Fruit fly (Drosophila melanogaster) whole organism, embryonic: ENCODE data around the gene CG14667.
A peak's percentile ranks its signal among the peaks of the same experiment; 100 is the strongest.

Source experiments
- ATbp ChIP-seq: fragments of 200-800 bp; sonication (Bioruptor generic); optimal IDR thresholded peaks from 2 replicates; lab custom pipeline; 2017; ENCODE audit warnings: missing biosample characterization, mild to moderate bottlenecking, missing genetic modification characterization, missing genetic modification reagents
- Asciz ChIP-seq: fragments of 200-800 bp; sonication (Bioruptor generic); optimal IDR thresholded peaks from 2 replicates; lab custom pipeline; 2017; ENCODE audit warnings: missing biosample characterization, mild to moderate bottlenecking, missing genetic modification characterization, missing genetic modification reagents
- Awh ChIP-seq: fragments of 200-800 bp; sonication (Bioruptor generic); IDR thresholded peaks from 2 replicates; pipeline ENCODE4, ENCODE4 v1.3.6; 2022; ENCODE audit warnings: missing biosample characterization, missing genetic modification characterization
- BtbVII ChIP-seq: fragments of 200-800 bp; sonication (Bioruptor generic); optimal IDR thresholded peaks from 3 replicates; lab custom pipeline; 2017; ENCODE audit warnings: missing biosample characterization, mild to moderate bottlenecking, missing genetic modification characterization
- CG1233 ChIP-seq: fragments of 200-800 bp; sonication (Bioruptor generic); optimal IDR thresholded peaks from 4 replicates; lab custom pipeline; 2018; ENCODE audit warnings: missing biosample characterization, mild to moderate bottlenecking, missing genetic modification characterization
- CG14014 ChIP-seq: fragments of 200-800 bp; sonication (Bioruptor generic); IDR thresholded peaks from 2 replicates; pipeline ENCODE4 v1.3.6; 2022; ENCODE audit warnings: missing biosample characterization, missing genetic modification characterization
- CG15479 ChIP-seq: fragments of 200-800 bp; sonication (Bioruptor generic); optimal IDR thresholded peaks from 3 replicates; lab custom pipeline; 2019; ENCODE audit warnings: missing biosample characterization, mild to moderate bottlenecking, missing genetic modification characterization, moderate library complexity
- CG17328 ChIP-seq: fragments of 200-800 bp; sonication (Bioruptor generic); IDR thresholded peaks from 2 replicates; pipeline ENCODE4 v1.3.6; 2022; ENCODE audit warnings: missing biosample characterization, missing genetic modification characterization
- CG17359 ChIP-seq: fragments of 200-800 bp; sonication (Bioruptor generic); optimal IDR thresholded peaks from 3 replicates; lab custom pipeline; 2018; ENCODE audit warnings: missing biosample characterization, mild to moderate bottlenecking, missing genetic modification characterization, moderate library complexity
- CG2120 ChIP-seq: fragments of 200-800 bp; sonication (Bioruptor generic); optimal IDR thresholded peaks from 3 replicates; lab custom pipeline; 2016; ENCODE audit warnings: missing biosample characterization, missing genetic modification characterization
- CG2202 ChIP-seq: fragments of 200-800 bp; sonication (Bioruptor generic); optimal IDR thresholded peaks from 2 replicates; lab custom pipeline; 2018; ENCODE audit warnings: missing biosample characterization, mild to moderate bottlenecking, missing genetic modification characterization
- CG3163 ChIP-seq: fragments of 200-800 bp; sonication (Bioruptor generic); optimal IDR thresholded peaks from 3 replicates; lab custom pipeline; 2016; ENCODE audit warnings: missing biosample characterization, missing genetic modification characterization
- CG34376 ChIP-seq: fragments of 200-800 bp; sonication (Bioruptor generic); optimal IDR thresholded peaks from 2 replicates; lab custom pipeline; 2018; ENCODE audit warnings: missing biosample characterization, mild to moderate bottlenecking, missing genetic modification characterization
- CG3726 ChIP-seq: fragments of 200-800 bp; sonication (Bioruptor generic); IDR thresholded peaks from 3 replicates; pipeline ENCODE4, ENCODE4 v1.3.6; 2022; ENCODE audit warnings: missing biosample characterization, missing genetic modification characterization
- CG4404 ChIP-seq: fragments of 200-800 bp; sonication (Bioruptor generic); IDR thresholded peaks from 2 replicates; pipeline ENCODE4 v1.3.6; 2022; ENCODE audit warnings: missing biosample characterization, missing genetic modification characterization
- CG4730 ChIP-seq: fragments of 200-800 bp; sonication (Bioruptor generic); IDR thresholded peaks from 2 replicates; pipeline ENCODE4 v1.3.6; 2022; ENCODE audit warnings: missing biosample characterization, missing genetic modification characterization
- CG7357 ChIP-seq: fragments of 200-800 bp; sonication (Bioruptor generic); IDR thresholded peaks from 3 replicates; pipeline ENCODE4 v1.3.6; 2022; ENCODE audit warnings: missing biosample characterization, missing genetic modification characterization
- CG7745 ChIP-seq: fragments of 200-800 bp; sonication (Bioruptor generic); optimal IDR thresholded peaks from 2 replicates; lab custom pipeline; 2018; ENCODE audit warnings: missing biosample characterization, mild to moderate bottlenecking, missing genetic modification characterization, moderate library complexity
- CG7839 ChIP-seq: fragments of 200-800 bp; sonication (Bioruptor generic); optimal IDR thresholded peaks from 3 replicates; lab custom pipeline; 2018; ENCODE audit warnings: missing biosample characterization, mild to moderate bottlenecking, missing genetic modification characterization, moderate library complexity
- CG7987 ChIP-seq: fragments of 200-800 bp; sonication (Bioruptor generic); optimal IDR thresholded peaks from 2 replicates; lab custom pipeline; 2018; ENCODE audit warnings: missing biosample characterization, mild to moderate bottlenecking, missing genetic modification characterization, moderate library complexity
- CG9609 ChIP-seq: fragments of 200-800 bp; sonication (Bioruptor generic); optimal IDR thresholded peaks from 3 replicates; lab custom pipeline; 2016; ENCODE audit warnings: missing biosample characterization, missing genetic modification characterization
- CkIIα-i1 ChIP-seq: fragments of 200-800 bp; sonication (Bioruptor generic); IDR thresholded peaks from 2 replicates; pipeline ENCODE4 v1.3.6; 2022; ENCODE audit warnings: missing biosample characterization, missing genetic modification characterization
- D19A ChIP-seq: fragments of 200-800 bp; optimal IDR thresholded peaks from 3 replicates; lab custom pipeline; 2019; ENCODE audit warnings: missing biosample characterization, mild to moderate bottlenecking, missing genetic modification characterization, moderate library complexity
- E2f2 ChIP-seq: fragments of 200-800 bp; sonication (Bioruptor generic); IDR thresholded peaks from 2 replicates; pipeline ENCODE4 v1.3.6; 2022; ENCODE audit warnings: missing biosample characterization, missing genetic modification characterization
- Gug ChIP-seq: fragments of 200-800 bp; sonication (Bioruptor generic); IDR thresholded peaks from 4 replicates; pipeline ENCODE4 v1.3.6; 2022; ENCODE audit warnings: missing biosample characterization, missing genetic modification characterization
- HLH3B ChIP-seq: fragments of 200-800 bp; sonication (Bioruptor generic); IDR thresholded peaks from 2 replicates; pipeline ENCODE4 v1.3.6; 2022; ENCODE audit warnings: missing biosample characterization, missing genetic modification characterization
- HmgD ChIP-seq: fragments of 200-800 bp; sonication (Bioruptor generic); optimal IDR thresholded peaks from 3 replicates; lab custom pipeline; 2016; ENCODE audit warnings: missing biosample characterization, missing genetic modification characterization
- Nf-YB ChIP-seq: fragments of 200-800 bp; sonication (Bioruptor generic); optimal IDR thresholded peaks from 3 replicates; lab custom pipeline; 2019; ENCODE audit warnings: missing biosample characterization, mild to moderate bottlenecking, missing genetic modification characterization, moderate library complexity
- Poxn ChIP-seq: fragments of 200-800 bp; sonication (Bioruptor generic); IDR thresholded peaks from 2 replicates; pipeline ENCODE4 v1.3.6; 2022; ENCODE audit warnings: missing biosample characterization, missing genetic modification characterization
- Xbp1 ChIP-seq: fragments of 200-800 bp; sonication (Bioruptor generic); optimal IDR thresholded peaks from 3 replicates; lab custom pipeline; 2016; ENCODE audit warnings: missing biosample characterization, mild to moderate bottlenecking, missing genetic modification characterization
- Xrp1 ChIP-seq: fragments of 200-800 bp; sonication (Bioruptor generic); IDR thresholded peaks from 2 replicates; pipeline ENCODE4 v1.3.6; 2022; ENCODE audit warnings: missing biosample characterization, missing genetic modification characterization
- ap ChIP-seq: fragments of 200-800 bp; sonication (Bioruptor generic); IDR thresholded peaks from 2 replicates; pipeline ENCODE4 v1.3.6; 2022; ENCODE audit warnings: missing biosample characterization, missing genetic modification characterization
- cwo ChIP-seq: fragments of 200-800 bp; sonication (Bioruptor generic); optimal IDR thresholded peaks from 3 replicates; lab custom pipeline; 2017; ENCODE audit warnings: missing biosample characterization, missing genetic modification characterization, mild to moderate bottlenecking, moderate library complexity, missing genetic modification reagents
- dan ChIP-seq: fragments of 200-800 bp; sonication (Bioruptor generic); IDR thresholded peaks from 2 replicates; pipeline ENCODE4 v1.3.6; 2022; ENCODE audit warnings: missing biosample characterization, missing genetic modification characterization
- disco-r ChIP-seq: fragments of 200-800 bp; sonication (Bioruptor generic); optimal IDR thresholded peaks from 2 replicates; lab custom pipeline; 2016; ENCODE audit warnings: missing biosample characterization, missing genetic modification characterization
- dmrt99B ChIP-seq: fragments of 200-800 bp; sonication (Bioruptor generic); optimal IDR thresholded peaks from 2 replicates; lab custom pipeline; 2018; ENCODE audit warnings: missing biosample characterization, mild to moderate bottlenecking, missing genetic modification characterization, moderate library complexity
- ems ChIP-seq: fragments of 200-800 bp; sonication (Bioruptor generic); optimal IDR thresholded peaks from 3 replicates; lab custom pipeline; 2016; ENCODE audit warnings: missing biosample characterization, missing genetic modification characterization
- eve ChIP-seq, 2 experiments: fragments of >200 bp; optimal IDR thresholded peaks; 2 replicates each; lab custom pipeline; 2017; ENCODE audit warnings: missing biosample characterization in 2 of 2, missing genetic modification characterization in 2 of 2
- ftz-f1 ChIP-seq: fragments of 200-800 bp; sonication (Bioruptor generic); optimal IDR thresholded peaks from 2 replicates; lab custom pipeline; 2016; ENCODE audit warnings: missing biosample characterization, missing genetic modification characterization
- gem ChIP-seq: fragments of 200-800 bp; sonication (Bioruptor generic); optimal IDR thresholded peaks from 2 replicates; lab custom pipeline; 2019; ENCODE audit warnings: missing biosample characterization, mild to moderate bottlenecking, missing genetic modification characterization, moderate library complexity
- gro ChIP-seq: fragments of 200-800 bp; sonication (Bioruptor generic); optimal IDR thresholded peaks from 2 replicates; lab custom pipeline; 2016; ENCODE audit warnings: missing biosample characterization, missing genetic modification characterization
- hth ChIP-seq: fragments of >200 bp; optimal IDR thresholded peaks from 2 replicates; lab custom pipeline; 2017; ENCODE audit warnings: inconsistent platforms
- ind ChIP-seq: fragments of 200-800 bp; sonication (Bioruptor generic); optimal IDR thresholded peaks from 3 replicates; lab custom pipeline; 2016; ENCODE audit warnings: missing biosample characterization, missing genetic modification characterization
- mam ChIP-seq: fragments of 200-800 bp; sonication (Bioruptor generic); optimal IDR thresholded peaks from 3 replicates; lab custom pipeline; 2016; ENCODE audit warnings: missing biosample characterization, missing genetic modification characterization
- otp ChIP-seq: fragments of 200-800 bp; sonication (Bioruptor generic); IDR thresholded peaks from 3 replicates; pipeline ENCODE4, ENCODE4 v1.3.6; 2022; ENCODE audit warnings: missing biosample characterization, missing genetic modification characterization
- psq ChIP-seq: fragments of 200-800 bp; sonication (Bioruptor generic); optimal IDR thresholded peaks from 2 replicates; lab custom pipeline; 2017; ENCODE audit warnings: missing biosample characterization, missing genetic modification characterization
- run ChIP-seq: fragments of 200-800 bp; sonication (Bioruptor generic); optimal IDR thresholded peaks from 3 replicates; lab custom pipeline; 2018; ENCODE audit warnings: missing biosample characterization, mild to moderate bottlenecking, missing genetic modification characterization
- scrt ChIP-seq: fragments of 200-800 bp; sonication (Bioruptor generic); optimal IDR thresholded peaks from 2 replicates; lab custom pipeline; 2018; ENCODE audit warnings: missing biosample characterization, mild to moderate bottlenecking, missing genetic modification characterization, moderate library complexity
- sima ChIP-seq: fragments of 200-800 bp; sonication (Bioruptor generic); optimal IDR thresholded peaks from 2 replicates; lab custom pipeline; 2016; ENCODE audit warnings: missing biosample characterization, missing genetic modification characterization
- tin ChIP-seq: fragments of 200-800 bp; sonication (Bioruptor generic); optimal IDR thresholded peaks from 3 replicates; lab custom pipeline; 2016; ENCODE audit warnings: missing biosample characterization, missing genetic modification characterization
- toy ChIP-seq: fragments of 200-800 bp; sonication (Bioruptor generic); IDR thresholded peaks from 2 replicates; pipeline ENCODE4 v1.3.6; 2022; ENCODE audit warnings: missing biosample characterization, missing genetic modification characterization
- trem ChIP-seq: fragments of 200-800 bp; optimal IDR thresholded peaks from 3 replicates; lab custom pipeline; 2019; ENCODE audit warnings: missing biosample characterization, mild to moderate bottlenecking, missing genetic modification characterization, moderate library complexity

CG14667 gene

DNA sequence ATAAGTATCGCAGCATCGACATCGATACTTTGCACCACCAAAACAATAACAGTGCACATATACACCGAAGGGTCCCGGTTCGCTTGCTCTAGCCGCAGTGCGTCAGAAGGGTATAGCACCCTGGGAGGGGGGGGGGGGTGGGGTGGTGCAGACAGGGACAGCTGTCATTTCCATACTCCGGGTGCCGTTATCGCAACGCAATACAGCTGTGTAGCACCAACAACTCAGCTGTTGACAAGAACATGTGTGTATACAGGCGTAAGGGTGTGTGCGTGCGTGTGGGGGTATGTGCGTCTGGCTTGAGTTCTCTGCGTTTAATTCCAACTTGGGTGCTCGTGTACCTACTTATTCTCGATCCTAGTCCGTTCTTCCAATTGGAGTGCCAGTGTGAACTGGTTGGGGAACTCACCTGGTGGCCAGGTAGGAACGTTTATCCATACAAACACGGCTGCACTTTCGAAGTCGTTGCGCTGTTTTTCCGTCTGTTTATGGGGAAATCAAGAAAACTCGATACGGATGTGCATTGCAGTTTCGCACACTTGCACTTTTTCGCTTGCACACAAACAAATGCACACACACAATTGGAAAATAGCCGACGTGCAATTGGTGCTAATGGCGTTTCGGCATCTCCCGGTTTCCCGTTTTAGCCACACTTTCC, 7.2 kb upstream of the CG14667 start (continued):
- TF ChIP-seq Awh: 0 out of 2 replicates have a peak, but pooled peaks have one; percentile 28
- no peak for TF ChIP-seq dan (GFP tag; lab: Robert Waterston, UW)
- no peak for TF ChIP-seq CG2202 (tag; lab: Kevin White, UChicago)
- peak; percentile 22 for TF ChIP-seq D19A (tag; lab: Kevin White, UChicago)
- no peak for TF ChIP-seq ems (GFP tag; lab: Kevin White, UChicago)
- TF ChIP-seq sima: no peak
- TF ChIP-seq CG3163 (GFP tag; lab: Kevin White, UChicago): no peak
- TF ChIP-seq toy (GFP tag; lab: Robert Waterston, UW): no peak
- TF ChIP-seq scrt (GFP tag; lab: Kevin White, UChicago): peak; percentile 22
- no peak for TF ChIP-seq CG9609 (GFP tag; lab: Kevin White, UChicago)
- TF ChIP-seq CG14014: peak; percentile 35; the same call in 1 of the 2 replicates
- no peak for TF ChIP-seq run (tag; lab: Kevin White, UChicago)
- TF ChIP-seq E2f2: no peak
- no peak for TF ChIP-seq trem (tag; lab: Kevin White, UChicago)
- no peak for TF ChIP-seq disco-r (GFP tag; lab: Kevin White, UChicago)
- TF ChIP-seq Asciz (GFP tag; lab: Kevin White, UChicago): no peak
- TF ChIP-seq CG17359 (tag; lab: Kevin White, UChicago): no peak
- TF ChIP-seq CG17328 (GFP tag; lab: Robert Waterston, UW): 0 out of 2 replicates have a peak, but pooled peaks have one; percentile 27
- no peak for TF ChIP-seq CG7839 (tag; lab: Kevin White, UChicago)
- no peak for TF ChIP-seq BtbVII (GFP tag; lab: Kevin White, UChicago)
- no peak for TF ChIP-seq otp
- TF ChIP-seq Xrp1 (GFP tag; lab: Robert Waterston, UW): no peak; the same call in 1 of the 2 replicates
- TF ChIP-seq HLH3B (GFP tag; lab: Robert Waterston, UW): peak; percentile 33; the same call in 1 of the 2 replicates
- no peak for TF ChIP-seq gro (GFP tag; lab: Kevin White, UChicago)
- TF ChIP-seq eve (GFP tag; optimal IDR thresholded peaks at IDR 0.05; lab: Kevin White, UChicago): no peak
- no peak for TF ChIP-seq gem (tag; lab: Kevin White, UChicago)
- TF ChIP-seq ind: no peak
- TF ChIP-seq CG7987 (GFP tag; lab: Kevin White, UChicago): peak; percentile 50
- no peak for TF ChIP-seq CG7357 (GFP tag; lab: Robert Waterston, UW)
- TF ChIP-seq hth (lab: Kevin White, UChicago): no peak
- no peak for TF ChIP-seq CG4730 (GFP tag; lab: Robert Waterston, UW)
- no peak for TF ChIP-seq HmgD
- TF ChIP-seq tin: no peak
- no peak for TF ChIP-seq mam (GFP tag; lab: Kevin White, UChicago)
- TF ChIP-seq Gug (GFP tag; lab: Robert Waterston, UW): no peak

DNA sequence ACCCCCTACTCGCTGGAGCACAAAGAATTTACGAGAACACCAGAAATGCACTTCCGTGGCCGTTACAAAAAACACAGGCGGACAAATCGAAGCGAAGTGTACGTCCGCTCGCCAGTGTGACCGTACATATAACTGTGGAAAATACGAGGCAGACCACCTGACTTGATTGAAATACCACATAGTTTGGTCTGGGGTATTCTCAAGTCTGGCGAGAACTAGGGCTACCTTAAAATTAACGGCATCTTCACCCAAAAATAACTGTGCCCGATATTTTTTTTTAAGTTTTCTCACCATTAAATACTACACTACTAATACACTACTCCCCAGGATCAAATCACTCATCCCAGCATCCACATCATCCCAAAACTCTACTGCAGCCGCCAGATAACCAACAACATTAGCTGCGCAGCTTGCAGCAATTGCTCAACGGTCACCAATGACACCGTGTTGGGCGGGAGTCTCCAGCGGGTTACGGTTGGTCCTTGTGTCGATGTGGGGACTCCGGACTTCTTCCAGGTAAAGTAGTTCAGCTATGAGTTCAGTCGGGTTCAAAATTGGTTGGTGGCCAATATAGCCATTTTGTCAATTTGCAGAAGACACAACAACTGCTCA, 6.5 kb upstream of the CG14667 start, which contains the start of gene Cerk:
TSS of gene Cerk (minus strand) at position 137 of the 612 bp plus-strand sequence.
- TF ChIP-seq CG2120: peak; percentile 64
- no peak for TF ChIP-seq CkIIα-i1 (GFP tag; lab: Robert Waterston, UW)
- TF ChIP-seq CG1233 (GFP tag; lab: Kevin White, UChicago): peak; percentile 13
- no peak for TF ChIP-seq CG34376
- no peak for TF ChIP-seq Poxn (GFP tag; lab: Robert Waterston, UW)
- TF ChIP-seq CG17359 (tag; lab: Kevin White, UChicago): no peak
- no peak for TF ChIP-seq CG15479 (GFP tag; lab: Kevin White, UChicago)
- TF ChIP-seq ftz-f1: no peak
- no peak for TF ChIP-seq CG7745 (tag; lab: Kevin White, UChicago)
- no peak for TF ChIP-seq ATbp (GFP tag; lab: Kevin White, UChicago)
- TF ChIP-seq ap (GFP tag; lab: Robert Waterston, UW): no peak
- TF ChIP-seq cwo (GFP tag; lab: Kevin White, UChicago): no peak
- TF ChIP-seq CG4404 (GFP tag; lab: Robert Waterston, UW): no peak
- TF ChIP-seq Nf-YB (GFP tag; lab: Kevin White, UChicago): no peak
- TF ChIP-seq psq (GFP tag; lab: Kevin White, UChicago): no peak
- TF ChIP-seq dmrt99B: no peak
- peak; percentile 40 for TF ChIP-seq Xbp1 (GFP tag; lab: Kevin White, UChicago)
- TF ChIP-seq CG3726 (GFP tag; lab: Robert Waterston, UW): no peak
